Fruit fly (Drosophila melanogaster): ENCODE results near the gene Sema5c.

DNA sequence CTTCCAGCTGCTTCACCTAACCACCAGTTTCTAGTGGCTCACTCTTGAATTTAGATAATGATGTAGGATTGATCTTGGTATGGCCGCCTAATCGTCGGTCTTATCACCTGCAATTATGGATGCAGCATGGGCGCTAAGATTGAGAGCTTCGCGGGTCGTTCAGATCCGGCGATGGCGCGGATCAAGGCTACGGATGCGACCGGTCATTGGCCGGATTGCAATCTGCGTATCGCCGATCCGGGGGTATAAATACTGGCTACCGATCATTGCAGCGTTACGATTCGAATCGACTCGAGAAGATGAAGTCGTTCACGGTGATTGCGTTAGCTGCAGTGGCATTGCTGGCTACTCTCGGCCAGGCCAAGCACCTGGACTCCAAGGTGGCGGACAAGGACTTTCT lies 47.5 kb upstream of the Sema5c start, which contains the start of gene Lsp2:
- TF ChIP-seq Ets98B (GFP tag; IDR thresholded peaks at IDR 0.05) (no peak), D1 (tag; optimal IDR thresholded peaks at IDR 0.05) (no peak), fd96Ca (GFP tag; IDR thresholded peaks at IDR 0.05) (no peak), EcR (GFP tag; optimal IDR thresholded peaks at IDR 0.05) (peak; percentile 40), CG10348 (GFP tag; IDR thresholded peaks at IDR 0.05) (no peak), CG13204 (GFP tag; optimal IDR thresholded peaks at IDR 0.05) (no peak), Snoo (tag; optimal IDR thresholded peaks at IDR 0.05) (no peak), rn (GFP tag; IDR thresholded peaks at IDR 0.05) (no peak), CG15710 (tag; optimal IDR thresholded peaks at IDR 0.05) (no peak)
